Fruit fly (Drosophila melanogaster) whole organism, wandering third instar larva: ENCODE data around the gene Cf2.
A peak's percentile ranks its signal among the peaks of the same experiment; 100 is the strongest.

Experiments
- Abd-B ChIP-seq: fragments of >200 bp; optimal IDR thresholded peaks from 2 replicates; lab custom pipeline; 2017; ENCODE audit warnings: missing biosample characterization, missing genetic modification characterization
- CG32264 ChIP-seq: fragments of 200-800 bp; sonication (Bioruptor generic); optimal IDR thresholded peaks from 2 replicates; lab custom pipeline; 2016; ENCODE audit warnings: missing biosample characterization, missing genetic modification characterization
- CG9705 ChIP-seq: fragments of 200-800 bp; sonication (Bioruptor generic); optimal IDR thresholded peaks from 2 replicates; lab custom pipeline; 2018; ENCODE audit warnings: missing biosample characterization, mild to moderate bottlenecking, missing genetic modification characterization
- CrebA ChIP-seq: fragments of 200-800 bp; sonication (Bioruptor generic); optimal IDR thresholded peaks from 2 replicates; lab custom pipeline; 2016; ENCODE audit warnings: missing biosample characterization, mild to moderate bottlenecking, missing genetic modification characterization, borderline replicate concordance
- Dfd ChIP-seq: fragments of >200 bp; optimal IDR thresholded peaks from 2 replicates; lab custom pipeline; 2017; ENCODE audit warnings: missing biosample characterization, missing genetic modification characterization
- Dif ChIP-seq: fragments of 200-275, 200-300 bp; sonication (Bioruptor generic); optimal IDR thresholded peaks from 2 replicates; lab custom pipeline; 2018; ENCODE audit warnings: missing biosample characterization, missing genetic modification characterization; ENCODE audit not compliant: partially characterized antibody
- GATAd ChIP-seq: sonication (Bioruptor generic); optimal IDR thresholded peaks from 2 replicates; lab custom pipeline; 2016; ENCODE audit warnings: missing biosample characterization, missing genetic modification characterization
- HLH106 ChIP-seq: fragments of 200-800 bp; optimal IDR thresholded peaks from 3 replicates; lab custom pipeline; 2019; ENCODE audit warnings: missing biosample characterization, mild to moderate bottlenecking, missing genetic modification characterization, moderate library complexity
- Hnf4 ChIP-seq: fragments of 200-800 bp; sonication (Bioruptor generic); optimal IDR thresholded peaks from 2 replicates; lab custom pipeline; 2016; ENCODE audit warnings: missing biosample characterization, mild to moderate bottlenecking, missing genetic modification characterization
- Hr78 ChIP-seq: fragments of >200 bp; optimal IDR thresholded peaks from 2 replicates; lab custom pipeline; 2017; ENCODE audit warnings: missing biosample characterization, missing genetic modification characterization
- Hr83 ChIP-seq: fragments of 200-300 bp; sonication (Bioruptor generic); optimal IDR thresholded peaks from 2 replicates; lab custom pipeline; 2016; ENCODE audit warnings: missing biosample characterization, mild to moderate bottlenecking, missing genetic modification characterization, moderate library complexity; ENCODE audit not compliant: poor library complexity, severe bottlenecking
- Jra ChIP-seq: sonication (Bioruptor generic); optimal IDR thresholded peaks from 2 replicates; lab custom pipeline; 2016; ENCODE audit warnings: missing biosample characterization, missing genetic modification characterization
- Mio ChIP-seq: sonication (Bioruptor generic); optimal IDR thresholded peaks from 2 replicates; lab custom pipeline; 2016; ENCODE audit warnings: missing biosample characterization, missing genetic modification characterization
- Myc ChIP-seq: fragments of >200 bp; optimal IDR thresholded peaks from 2 replicates; lab custom pipeline; 2017
- N ChIP-seq: fragments of >200 bp; optimal IDR thresholded peaks from 2 replicates; lab custom pipeline; 2018; ENCODE audit warnings: missing biosample characterization, missing external identifiers, missing genetic modification characterization
- OdsH ChIP-seq: fragments of 200-800 bp; sonication (Bioruptor generic); optimal IDR thresholded peaks from 2 replicates; lab custom pipeline; 2016; ENCODE audit warnings: missing biosample characterization, mild to moderate bottlenecking, missing genetic modification characterization
- Rel ChIP-seq, 2 experiments: fragments of 200-800 bp; sonication (Bioruptor generic) in 1 of 2; optimal IDR thresholded peaks; 2 replicates in 1 of 2; 3 replicates in 1 of 2; lab custom pipeline; 2016 to 2019; ENCODE audit warnings: mild to moderate bottlenecking in 2 of 2, missing biosample characterization in 2 of 2, missing genetic modification characterization in 2 of 2, moderate library complexity in 1 of 2
- Sp1 ChIP-seq: fragments of 200-800 bp; sonication (Bioruptor generic); optimal IDR thresholded peaks from 3 replicates; lab custom pipeline; 2019; ENCODE audit warnings: missing biosample characterization, mild to moderate bottlenecking, missing genetic modification characterization, moderate library complexity
- Vsx2 ChIP-seq: fragments of 200-300, 225-300 bp; sonication (Bioruptor generic); optimal IDR thresholded peaks from 2 replicates; lab custom pipeline; 2018; ENCODE audit warnings: missing biosample characterization, missing genetic modification characterization; ENCODE audit not compliant: partially characterized antibody
- br ChIP-seq: fragments of 200-800 bp; sonication (Bioruptor generic); optimal IDR thresholded peaks from 2 replicates; lab custom pipeline; 2016; ENCODE audit warnings: missing biosample characterization, missing genetic modification characterization
- brk ChIP-seq: fragments of 200-800 bp; sonication (Bioruptor generic); optimal IDR thresholded peaks from 2 replicates; lab custom pipeline; 2016; ENCODE audit warnings: missing biosample characterization, mild to moderate bottlenecking, missing genetic modification characterization
- dl ChIP-seq, 2 experiments: fragments of 175-275, 200-275 bp in 1 of 2; fragments of 200-275 bp in 1 of 2; sonication (Bioruptor generic); optimal IDR thresholded peaks; lab custom pipeline; 2018; ENCODE audit warnings: mild to moderate bottlenecking in 2 of 2, missing biosample characterization in 2 of 2, missing genetic modification characterization in 2 of 2, moderate library complexity in 2 of 2; ENCODE audit not compliant: partially characterized antibody in 2 of 2, insufficient read depth in 1 of 2
- dmrt93B ChIP-seq: fragments of 200-800 bp; sonication (Bioruptor generic); optimal IDR thresholded peaks from 2 replicates; lab custom pipeline; 2018; ENCODE audit warnings: missing biosample characterization, mild to moderate bottlenecking, missing genetic modification characterization
- dsf ChIP-seq: sonication (Bioruptor generic); optimal IDR thresholded peaks from 2 replicates; lab custom pipeline; 2016; ENCODE audit warnings: missing biosample characterization, missing genetic modification characterization, borderline replicate concordance
- ey ChIP-seq: fragments of 200-800 bp; sonication (Bioruptor generic); optimal IDR thresholded peaks from 2 replicates; lab custom pipeline; 2016; ENCODE audit warnings: missing biosample characterization, missing genetic modification characterization
- foxo ChIP-seq, 2 experiments: fragments of 200-800 bp; sonication (Bioruptor generic); optimal IDR thresholded peaks; 2 replicates in 1 of 2; 3 replicates in 1 of 2; lab custom pipeline; 2016 to 2017; ENCODE audit warnings: missing biosample characterization in 2 of 2, missing genetic modification characterization in 2 of 2
- fru ChIP-seq: fragments of 200-800 bp; sonication (Bioruptor generic); optimal IDR thresholded peaks from 3 replicates; lab custom pipeline; 2016; ENCODE audit warnings: missing biosample characterization, mild to moderate bottlenecking, missing genetic modification characterization
- h ChIP-seq: fragments of 200-800 bp; sonication (Bioruptor generic); optimal IDR thresholded peaks from 3 replicates; lab custom pipeline; 2016; ENCODE audit warnings: missing biosample characterization, mild to moderate bottlenecking, missing genetic modification characterization
- jim ChIP-seq: fragments of 175-275, 200-325 bp; sonication (Bioruptor generic); optimal IDR thresholded peaks from 2 replicates; lab custom pipeline; 2016; ENCODE audit warnings: missing biosample characterization, mild to moderate bottlenecking, missing genetic modification characterization
- lola ChIP-seq: fragments of >200 bp; optimal IDR thresholded peaks from 2 replicates; lab custom pipeline; 2017; ENCODE audit warnings: missing biosample characterization, missing genetic modification characterization
- pan ChIP-seq: fragments of >200 bp; optimal IDR thresholded peaks from 2 replicates; lab custom pipeline; 2017
- psq ChIP-seq: fragments of 200-800 bp; sonication (Bioruptor generic); optimal IDR thresholded peaks from 3 replicates; lab custom pipeline; 2017; ENCODE audit warnings: missing biosample characterization, mild to moderate bottlenecking, missing genetic modification characterization, moderate library complexity
- rgr ChIP-seq: fragments of 200-800 bp; sonication (Bioruptor generic); optimal IDR thresholded peaks from 3 replicates; lab custom pipeline; 2016; ENCODE audit warnings: missing biosample characterization, mild to moderate bottlenecking, missing genetic modification characterization
- sage ChIP-seq: fragments of 200-800 bp; sonication (Bioruptor generic); optimal IDR thresholded peaks from 2 replicates; lab custom pipeline; 2016; ENCODE audit warnings: missing biosample characterization, mild to moderate bottlenecking, missing genetic modification characterization
- sv ChIP-seq: fragments of 200-800 bp; sonication (Bioruptor generic); optimal IDR thresholded peaks from 3 replicates; lab custom pipeline; 2016; ENCODE audit warnings: missing biosample characterization, missing genetic modification characterization
- tai ChIP-seq: sonication (Bioruptor generic); optimal IDR thresholded peaks from 2 replicates; lab custom pipeline; 2016; ENCODE audit warnings: missing biosample characterization, missing genetic modification characterization
- usp ChIP-seq: fragments of >200 bp; optimal IDR thresholded peaks from 2 replicates; lab custom pipeline; 2017; ENCODE audit warnings: missing biosample characterization, missing genetic modification characterization
- woc ChIP-seq: sonication (Bioruptor generic); optimal IDR thresholded peaks from 2 replicates; lab custom pipeline; 2016; ENCODE audit warnings: missing biosample characterization, mild to moderate bottlenecking, missing genetic modification characterization

The Cf2 gene

dm6 chr2L:4847191-4847853 is 35.6 kb downstream of the Cf2 start, which contains the start of the genes mxt and CG11927:
mxt (minus strand) TSS chr2L:4847295.
CG11927 (plus strand) TSS chr2L:4847766.
- TF ChIP-seq OdsH (GFP tag; lab: Kevin White, UChicago) (no peak), usp (no peak), pan (no peak), rgr (peak; percentile 42), fru (GFP tag; lab: Kevin White, UChicago) (peak; percentile 27), CG32264 (GFP tag; lab: Kevin White, UChicago) (no peak), Rel (GFP tag; optimal IDR thresholded peaks at IDR 0.05; lab: Kevin White, UChicago) (no peak), Rel (tag; optimal IDR thresholded peaks at IDR 0.05; lab: Kevin White, UChicago) (peak; percentile 100), tai (no peak), psq (GFP tag; lab: Kevin White, UChicago) (peak; percentile 43), Dif (no peak), jim (GFP tag; lab: Kevin White, UChicago) (peak; percentile 54), dsf (no peak), h (GFP tag; lab: Kevin White, UChicago) (peak; percentile 45), Myc (lab: Kevin White, UChicago) (peak; percentile 67), Mio (GFP tag; lab: Kevin White, UChicago) (no peak), dl (GFP tag; optimal IDR thresholded peaks at IDR 0.05; lab: Kevin White, UChicago; ENCODE audit: insufficient read depth in 1 of 2, partially characterized antibody in 2 of 2) (no peak), foxo (GFP tag; optimal IDR thresholded peaks at IDR 0.05; lab: Kevin White, UChicago) (peak in 1 of 2 experiments; percentile 62), ey (GFP tag; lab: Kevin White, UChicago) (peak; percentile 38), Hnf4 (GFP tag; lab: Kevin White, UChicago) (no peak), woc (GFP tag; lab: Kevin White, UChicago) (peak; percentile 62), dmrt93B (GFP tag; lab: Kevin White, UChicago) (no peak), sv (GFP tag; lab: Kevin White, UChicago) (peak; percentile 57), br (GFP tag; lab: Kevin White, UChicago) (peak; percentile 2), Vsx2 (GFP tag; lab: Kevin White, UChicago) (no peak), Dfd (GFP tag; lab: Kevin White, UChicago) (no peak), lola (GFP tag; lab: Kevin White, UChicago) (no peak), CrebA (no peak), CG9705 (GFP tag; lab: Kevin White, UChicago) (peak; percentile 35), HLH106 (peak; percentile 62), Hr78 (GFP tag; lab: Kevin White, UChicago) (no peak), Jra (GFP tag; lab: Kevin White, UChicago) (no peak), Abd-B (no peak), sage (GFP tag; lab: Kevin White, UChicago) (peak; percentile 31), Sp1 (peak; percentile 41), brk (GFP tag; lab: Kevin White, UChicago) (no peak), N (GFP tag; lab: Kevin White, UChicago) (no peak), Hr83 (peak; percentile 67), GATAd (no peak)

dm6 chr2L:4846629-4847125 is 36.2 kb downstream of the Cf2 start:
- TF ChIP-seq psq (GFP tag; lab: Kevin White, UChicago) (no peak), usp (no peak), fru (GFP tag; lab: Kevin White, UChicago) (no peak), Vsx2 (GFP tag; lab: Kevin White, UChicago) (no peak), dl (GFP tag; optimal IDR thresholded peaks at IDR 0.05; lab: Kevin White, UChicago; ENCODE audit: insufficient read depth in 1 of 2, partially characterized antibody in 2 of 2) (no peak), dmrt93B (GFP tag; lab: Kevin White, UChicago) (no peak), CrebA (no peak), brk (GFP tag; lab: Kevin White, UChicago) (no peak), Hr83 (no peak)
